Fruit fly (Drosophila melanogaster): ENCODE data around the gene CG13101.

Gene CG13101

dm6 chr2L:8958046-8958497, 26.6 kb downstream of the CG13101 start (continued):
- TF ChIP-seq CG10321 (GFP tag; IDR thresholded peaks at IDR 0.05): peak; percentile 83
- peak; percentile 66 for TF ChIP-seq CG4328 (GFP tag; optimal IDR thresholded peaks at IDR 0.05)
- peak; percentile 53 for TF ChIP-seq Sry-β (GFP tag; optimal IDR thresholded peaks at IDR 0.05)
- peak; percentile 78 for TF ChIP-seq CG6765 (GFP tag; optimal IDR thresholded peaks at IDR 0.05)
- peak; percentile 93 for TF ChIP-seq CG7745 (tag; optimal IDR thresholded peaks at IDR 0.05)
- TF ChIP-seq Ravus (GFP tag; IDR thresholded peaks at IDR 0.05): peak; percentile 95
- TF ChIP-seq abd-A (tag; optimal IDR thresholded peaks at IDR 0.05): no peak
- peak; percentile 87 for TF ChIP-seq tap (tag; optimal IDR thresholded peaks at IDR 0.05)
- peak; percentile 56 for TF ChIP-seq CTCF (GFP tag; optimal IDR thresholded peaks at IDR 0.05)
- peak; percentile 80 for TF ChIP-seq CG1792 (GFP tag; optimal IDR thresholded peaks at IDR 0.05)
- peak; percentile 58 for TF ChIP-seq Elba2 (GFP tag; optimal IDR thresholded peaks at IDR 0.05)
- TF ChIP-seq fd102C (GFP tag; optimal IDR thresholded peaks at IDR 0.05): peak; percentile 93
- peak; percentile 35 for TF ChIP-seq Neu2 (GFP tag; optimal IDR thresholded peaks at IDR 0.05; ENCODE audit: borderline replicate concordance)
- TF ChIP-seq phol (tag; optimal IDR thresholded peaks at IDR 0.05): peak; percentile 93

- TF ChIP-seq CG11504 (tag; optimal IDR thresholded peaks at IDR 0.05) (peak; percentile 0), CG14667 (GFP tag; IDR thresholded peaks at IDR 0.05) (no peak), chinmo (GFP tag; IDR thresholded peaks at IDR 0.05; ENCODE audit: partially characterized antibody) (0 out of 4 replicates have a peak, but pooled peaks have one; percentile 32), pan (optimal IDR thresholded peaks at IDR 0.05) (no peak), pan (GFP tag; optimal IDR thresholded peaks at IDR 0.05 in 1 of 2, IDR thresholded peaks at IDR 0.05 in 1 of 2) (no peak), Ada2b (GFP tag; IDR thresholded peaks at IDR 0.05) (peak; percentile 20; the same call in 1 of the 2 replicates), CG33213 (GFP tag; optimal IDR thresholded peaks at IDR 0.05) (no peak), Eip74EF (GFP tag; optimal IDR thresholded peaks at IDR 0.05) (no peak), gem (tag; optimal IDR thresholded peaks at IDR 0.05) (peak; percentile 70), twi (tag; optimal IDR thresholded peaks at IDR 0.05) (peak; percentile 3), CG3838 (GFP tag; optimal IDR thresholded peaks at IDR 0.05) (no peak), sens (GFP tag) (peak; percentile 72), zf30C (GFP tag; optimal IDR thresholded peaks at IDR 0.05) (peak; percentile 52), HLH54F (GFP tag; optimal IDR thresholded peaks at IDR 0.05) (no peak), CG11723 (GFP tag; optimal IDR thresholded peaks at IDR 0.05) (no peak), jigr1 (GFP tag; IDR thresholded peaks at IDR 0.05) (no peak), Meics (GFP tag; optimal IDR thresholded peaks at IDR 0.05) (no peak)
Observed at dm6 chr2L:8957152-8957551, 27.5 kb downstream of the CG13101 start.

- TF ChIP-seq exex (tag; optimal IDR thresholded peaks at IDR 0.05) (peak; percentile 95), sug (tag; optimal IDR thresholded peaks at IDR 0.05) (peak; percentile 46), sens (GFP tag) (peak; percentile 47), seq (GFP tag; IDR thresholded peaks at IDR 0.05) (no peak), CG34376 (GFP tag; optimal IDR thresholded peaks at IDR 0.05) (peak; percentile 8), gcm2 (GFP tag; optimal IDR thresholded peaks at IDR 0.05) (no peak), grn (GFP tag; optimal IDR thresholded peaks at IDR 0.05) (peak; percentile 62), Pdp1 (GFP tag; optimal IDR thresholded peaks at IDR 0.05) (peak in 1 of 2 experiments; percentile 56), CG18599 (GFP tag; optimal IDR thresholded peaks at IDR 0.05) (peak; percentile 19), cwo (GFP tag; optimal IDR thresholded peaks at IDR 0.05) (peak; percentile 93), Hey (tag; optimal IDR thresholded peaks at IDR 0.05) (no peak), sd (tag; optimal IDR thresholded peaks at IDR 0.05) (peak; percentile 10)
Observed at dm6 chr2L:8956336-8956726, 28.3 kb downstream of the CG13101 start.
